Worm (Caenorhabditis elegans): Measurements from ENCODE around the gene C27B7.6.

- no peak for TF ChIP-seq him-1 (tag; optimal IDR thresholded peaks at IDR 0.05)
- no peak for TF ChIP-seq dao-5 (tag; optimal IDR thresholded peaks at IDR 0.05)
- TF ChIP-seq W03F9.2 (tag; optimal IDR thresholded peaks at IDR 0.05), result no peak
Measured at ce11 chrIV:8920284-8920806, 14.2 kb upstream of the C27B7.6 start.

Data from whole organism, L4/young adult.